Fruit fly (Drosophila melanogaster): ENCODE data around the gene Rfx.
A peak's percentile ranks its signal among the peaks of the same experiment; 100 is the strongest.

Gene Rfx

dm6 chr3R:10377849-10378248 lies at the start of gene Rfx:
Gene Rfx, minus strand, starts transcription at chr3R:10378068.
- TF ChIP-seq Dif (GFP tag; optimal IDR thresholded peaks at IDR 0.05; ENCODE audit: partially characterized antibody) (no peak), HLH106 (tag; optimal IDR thresholded peaks at IDR 0.05) (peak; percentile 12), sv (GFP tag; optimal IDR thresholded peaks at IDR 0.05) (no peak), tai (GFP tag; optimal IDR thresholded peaks at IDR 0.05) (peak; percentile 44), sage (GFP tag; optimal IDR thresholded peaks at IDR 0.05) (no peak), Myc (optimal IDR thresholded peaks at IDR 0.05) (no peak), OdsH (GFP tag; optimal IDR thresholded peaks at IDR 0.05) (peak; percentile 7), N (GFP tag; optimal IDR thresholded peaks at IDR 0.05) (no peak), br (GFP tag; optimal IDR thresholded peaks at IDR 0.05) (peak; percentile 21), brk (GFP tag; optimal IDR thresholded peaks at IDR 0.05) (peak; percentile 66), Hnf4 (GFP tag; optimal IDR thresholded peaks at IDR 0.05) (peak; percentile 49), Dfd (GFP tag; optimal IDR thresholded peaks at IDR 0.05) (no peak), Rel (GFP tag; optimal IDR thresholded peaks at IDR 0.05) (no peak), Rel (tag; optimal IDR thresholded peaks at IDR 0.05) (peak; percentile 40), Abd-B (GFP tag; optimal IDR thresholded peaks at IDR 0.05) (no peak), fru (GFP tag; optimal IDR thresholded peaks at IDR 0.05) (peak; percentile 17), psq (GFP tag; optimal IDR thresholded peaks at IDR 0.05) (no peak), Jra (GFP tag; optimal IDR thresholded peaks at IDR 0.05) (no peak), CrebA (GFP tag; optimal IDR thresholded peaks at IDR 0.05; ENCODE audit: borderline replicate concordance) (peak; percentile 44), h (GFP tag; optimal IDR thresholded peaks at IDR 0.05) (peak; percentile 29), Vsx2 (GFP tag; optimal IDR thresholded peaks at IDR 0.05; ENCODE audit: partially characterized antibody) (no peak), Hr83 (GFP tag; optimal IDR thresholded peaks at IDR 0.05; ENCODE audit: poor library complexity, severe bottlenecking) (no peak), rgr (GFP tag; optimal IDR thresholded peaks at IDR 0.05) (peak; percentile 22), foxo (GFP tag; optimal IDR thresholded peaks at IDR 0.05) (peak in 1 of 2 experiments; percentile 44), Sp1 (GFP tag; optimal IDR thresholded peaks at IDR 0.05) (peak; percentile 36)

DNA sequence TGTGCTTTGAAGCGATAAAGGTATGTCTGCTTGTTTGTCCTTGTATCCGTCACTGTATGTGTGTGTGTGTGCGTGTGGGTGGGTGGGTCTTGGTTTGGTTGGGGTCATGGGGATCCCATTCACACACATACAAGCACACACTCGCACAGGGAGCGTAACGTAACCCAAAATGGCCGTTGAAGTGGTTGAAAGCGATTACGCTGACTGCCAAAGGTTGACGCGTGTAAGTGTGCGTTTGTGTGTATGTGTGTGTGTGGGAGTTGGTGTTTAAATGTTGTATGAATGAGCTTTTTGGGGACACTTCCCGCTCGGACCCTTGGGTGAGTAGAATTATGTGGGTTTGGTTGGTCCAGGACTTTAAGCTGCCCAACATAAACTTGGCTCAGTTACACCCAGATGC lies 43.3 kb upstream of the Rfx start:
- TF ChIP-seq Rel (GFP tag; optimal IDR thresholded peaks at IDR 0.05) (no peak), Rel (tag; optimal IDR thresholded peaks at IDR 0.05) (no peak), usp (GFP tag; optimal IDR thresholded peaks at IDR 0.05) (no peak), Dfd (GFP tag; optimal IDR thresholded peaks at IDR 0.05) (peak; percentile 66), Hr83 (GFP tag; optimal IDR thresholded peaks at IDR 0.05; ENCODE audit: poor library complexity, severe bottlenecking) (no peak), Sp1 (GFP tag; optimal IDR thresholded peaks at IDR 0.05) (no peak), CrebA (GFP tag; optimal IDR thresholded peaks at IDR 0.05; ENCODE audit: borderline replicate concordance) (no peak), Vsx2 (GFP tag; optimal IDR thresholded peaks at IDR 0.05; ENCODE audit: partially characterized antibody) (no peak)

- TF ChIP-seq HLH106 (tag; optimal IDR thresholded peaks at IDR 0.05) (peak; percentile 53), fru (GFP tag; optimal IDR thresholded peaks at IDR 0.05) (peak; percentile 63), Abd-B (GFP tag; optimal IDR thresholded peaks at IDR 0.05) (no peak), GATAd (GFP tag; optimal IDR thresholded peaks at IDR 0.05) (no peak), N (GFP tag; optimal IDR thresholded peaks at IDR 0.05) (no peak), jim (GFP tag; optimal IDR thresholded peaks at IDR 0.05) (no peak), Sp1 (GFP tag; optimal IDR thresholded peaks at IDR 0.05) (peak; percentile 49), Hnf4 (GFP tag; optimal IDR thresholded peaks at IDR 0.05) (no peak), Hr83 (GFP tag; optimal IDR thresholded peaks at IDR 0.05; ENCODE audit: poor library complexity, severe bottlenecking) (peak; percentile 75), Rel (GFP tag; optimal IDR thresholded peaks at IDR 0.05) (no peak), Rel (tag; optimal IDR thresholded peaks at IDR 0.05) (no peak), Dif (GFP tag; optimal IDR thresholded peaks at IDR 0.05; ENCODE audit: partially characterized antibody) (no peak), foxo (GFP tag; optimal IDR thresholded peaks at IDR 0.05) (peak in 1 of 2 experiments; percentile 73), CrebA (GFP tag; optimal IDR thresholded peaks at IDR 0.05; ENCODE audit: borderline replicate concordance) (no peak), CG32264 (GFP tag; optimal IDR thresholded peaks at IDR 0.05) (no peak), lola (GFP tag; optimal IDR thresholded peaks at IDR 0.05) (no peak), usp (GFP tag; optimal IDR thresholded peaks at IDR 0.05) (no peak), br (GFP tag; optimal IDR thresholded peaks at IDR 0.05) (peak; percentile 54), OdsH (GFP tag; optimal IDR thresholded peaks at IDR 0.05) (peak; percentile 68), Dfd (GFP tag; optimal IDR thresholded peaks at IDR 0.05) (no peak), sv (GFP tag; optimal IDR thresholded peaks at IDR 0.05) (peak; percentile 61), psq (GFP tag; optimal IDR thresholded peaks at IDR 0.05) (peak; percentile 28), dl (GFP tag; optimal IDR thresholded peaks at IDR 0.05; ENCODE audit: insufficient read depth in 1 of 2, partially characterized antibody in 2 of 2) (no peak), pan (optimal IDR thresholded peaks at IDR 0.05) (no peak), h (GFP tag; optimal IDR thresholded peaks at IDR 0.05) (peak; percentile 69), dmrt93B (GFP tag; optimal IDR thresholded peaks at IDR 0.05) (no peak), sage (GFP tag; optimal IDR thresholded peaks at IDR 0.05) (no peak), woc (GFP tag; optimal IDR thresholded peaks at IDR 0.05) (no peak), Myc (optimal IDR thresholded peaks at IDR 0.05) (no peak), Vsx2 (GFP tag; optimal IDR thresholded peaks at IDR 0.05; ENCODE audit: partially characterized antibody) (no peak), CG9705 (GFP tag; optimal IDR thresholded peaks at IDR 0.05) (peak; percentile 37), Mio (GFP tag; optimal IDR thresholded peaks at IDR 0.05) (no peak), Jra (GFP tag; optimal IDR thresholded peaks at IDR 0.05) (no peak), Hr78 (GFP tag; optimal IDR thresholded peaks at IDR 0.05) (no peak), rgr (GFP tag; optimal IDR thresholded peaks at IDR 0.05) (peak; percentile 65), ey (GFP tag; optimal IDR thresholded peaks at IDR 0.05) (peak; percentile 22)
Measured at dm6 chr3R:10415923-10416322, 38.1 kb upstream of the Rfx start, which contains the start of gene CG6345. Gene CG6345, minus strand, starts transcription at chr3R:10416046.

Data from whole organism, wandering third instar larva.